Worm (Caenorhabditis elegans) whole organism, mixed stage, embryonic: ENCODE data around the gene sec-3.

Experiments
- M03D4.4 ChIP-seq: sonication (generic microtip); optimal IDR thresholded peaks from 2 replicates; lab custom pipeline; 2017; ENCODE audit warnings: mild to moderate bottlenecking, missing genetic modification characterization, missing compliant biosample characterization
- bed-3 ChIP-seq: fragments of 200-800 bp; sonication (Bioruptor generic); optimal IDR thresholded peaks from 3 replicates; lab custom pipeline; 2018; ENCODE audit warnings: mild to moderate bottlenecking, missing genetic modification characterization, moderate library complexity, missing compliant biosample characterization
- blmp-1 ChIP-seq: fragments of 150-350 bp; optimal IDR thresholded peaks from 2 replicates; lab custom pipeline; 2014; ENCODE audit warnings: missing biosample characterization, missing genetic modification characterization
- ceh-39 ChIP-seq: fragments of 150-350 bp; optimal IDR thresholded peaks from 2 replicates; lab custom pipeline; 2014; ENCODE audit warnings: missing biosample characterization, missing genetic modification characterization
- ceh-83 ChIP-seq: fragments of 200-800 bp; sonication (Bioruptor generic); optimal IDR thresholded peaks from 2 replicates; lab custom pipeline; 2018; ENCODE audit warnings: mild to moderate bottlenecking, missing genetic modification characterization, missing compliant biosample characterization
- ces-1 ChIP-seq: fragments of 150-350 bp; optimal IDR thresholded peaks from 2 replicates; lab custom pipeline; 2014; ENCODE audit warnings: missing biosample characterization, missing genetic modification reagents, missing genetic modification characterization
- drap-1 ChIP-seq: fragments of 200-800 bp; sonication (Bioruptor generic); optimal IDR thresholded peaks from 3 replicates; lab custom pipeline; 2018; ENCODE audit warnings: mild to moderate bottlenecking, missing genetic modification characterization, missing compliant biosample characterization
- elt-1 ChIP-seq: sonication (generic microtip); optimal IDR thresholded peaks from 2 replicates; lab custom pipeline; 2017; ENCODE audit warnings: missing genetic modification characterization, mild to moderate bottlenecking, missing compliant biosample characterization, antibody characterized with exemption, moderate library complexity, borderline replicate concordance; ENCODE audit not compliant: insufficient read depth
- elt-3 ChIP-seq: fragments of 150-350 bp; optimal IDR thresholded peaks from 2 replicates; lab custom pipeline; 2014; ENCODE audit warnings: missing biosample characterization, missing genetic modification characterization
- flh-1 ChIP-seq: fragments of 200-800 bp; sonication (Bioruptor generic); optimal IDR thresholded peaks from 2 replicates; lab custom pipeline; 2018; ENCODE audit warnings: mild to moderate bottlenecking, missing genetic modification characterization, moderate library complexity, missing compliant biosample characterization
- hlh-1 ChIP-seq: fragments of 150-350 bp; optimal IDR thresholded peaks from 2 replicates; lab custom pipeline; 2014; ENCODE audit warnings: missing biosample characterization, missing genetic modification reagents, missing genetic modification characterization
- lin-13 ChIP-seq: fragments of 150-350 bp; optimal IDR thresholded peaks from 2 replicates; lab custom pipeline; 2014; ENCODE audit warnings: missing biosample characterization, missing genetic modification characterization
- lin-32 ChIP-seq: fragments of 200-800 bp; sonication (Bioruptor generic); optimal IDR thresholded peaks from 2 replicates; lab custom pipeline; 2018; ENCODE audit warnings: mild to moderate bottlenecking, missing genetic modification characterization, missing compliant biosample characterization
- lsy-2 ChIP-seq: fragments of 150-350 bp; optimal IDR thresholded peaks from 2 replicates; lab custom pipeline; 2014; ENCODE audit warnings: missing biosample characterization, missing genetic modification characterization
- mab-5 ChIP-seq: fragments of 150-350 bp; optimal IDR thresholded peaks from 2 replicates; lab custom pipeline; 2014; ENCODE audit warnings: missing biosample characterization, missing genetic modification characterization
- mep-1 ChIP-seq: fragments of 150-350 bp; optimal IDR thresholded peaks from 2 replicates; lab custom pipeline; 2017; ENCODE audit warnings: missing biosample characterization, missing genetic modification reagents, missing genetic modification characterization, inconsistent platforms
- nhr-12 ChIP-seq: fragments of 150-350 bp; optimal IDR thresholded peaks from 2 replicates; lab custom pipeline; 2014; ENCODE audit warnings: missing biosample characterization, missing genetic modification characterization
- nhr-2 ChIP-seq: fragments of 150-350 bp; optimal IDR thresholded peaks from 2 replicates; lab custom pipeline; 2014; ENCODE audit warnings: missing biosample characterization, missing genetic modification characterization
- nhr-237 ChIP-seq: fragments of 150-350 bp; optimal IDR thresholded peaks from 2 replicates; lab custom pipeline; 2014; ENCODE audit warnings: missing biosample characterization, missing genetic modification characterization
- nhr-28 ChIP-seq: fragments of 150-350 bp; optimal IDR thresholded peaks from 2 replicates; lab custom pipeline; 2014; ENCODE audit warnings: missing biosample characterization, missing genetic modification characterization
- nhr-76 ChIP-seq: sonication (generic microtip); optimal IDR thresholded peaks from 2 replicates; lab custom pipeline; 2017; ENCODE audit warnings: missing biosample characterization, missing genetic modification characterization
- pha-4 ChIP-seq: fragments of 150-350 bp; optimal IDR thresholded peaks from 2 replicates; lab custom pipeline; 2018; ENCODE audit warnings: missing biosample characterization, missing genetic modification reagents, missing genetic modification characterization
- sem-2 ChIP-seq: fragments of 200-800 bp; sonication (Bioruptor generic); optimal IDR thresholded peaks from 2 replicates; lab custom pipeline; 2018; ENCODE audit warnings: mild to moderate bottlenecking, missing genetic modification characterization, missing compliant biosample characterization
- snpc-4 ChIP-seq: fragments of 150-350 bp; optimal IDR thresholded peaks from 2 replicates; lab custom pipeline; 2014; ENCODE audit warnings: missing biosample characterization, missing genetic modification characterization
- sptf-1 ChIP-seq: sonication (generic microtip); optimal IDR thresholded peaks from 2 replicates; lab custom pipeline; 2017; ENCODE audit warnings: mild to moderate bottlenecking, missing genetic modification characterization, moderate library complexity, missing compliant biosample characterization
- tbx-8 ChIP-seq: fragments of 200-800 bp; sonication (Bioruptor generic); optimal IDR thresholded peaks from 2 replicates; lab custom pipeline; 2018; ENCODE audit warnings: mild to moderate bottlenecking, missing genetic modification characterization, moderate library complexity, missing compliant biosample characterization
- unc-120 ChIP-seq: sonication (generic microtip); optimal IDR thresholded peaks from 2 replicates; lab custom pipeline; 2017; ENCODE audit warnings: missing genetic modification characterization, missing compliant biosample characterization; ENCODE audit not compliant: poor library complexity, severe bottlenecking
- unc-39 ChIP-seq: fragments of 150-350 bp; optimal IDR thresholded peaks from 2 replicates; lab custom pipeline; 2014; ENCODE audit warnings: missing biosample characterization, missing genetic modification characterization
- unc-62 ChIP-seq: fragments of 150-350 bp; optimal IDR thresholded peaks from 2 replicates; lab custom pipeline; 2014; ENCODE audit warnings: missing biosample characterization, missing genetic modification reagents, missing genetic modification characterization
- zip-8 ChIP-seq: fragments of 150-350 bp; optimal IDR thresholded peaks from 2 replicates; lab custom pipeline; 2014; ENCODE audit warnings: missing biosample characterization, missing genetic modification characterization
- ztf-11 ChIP-seq: fragments of 150-350 bp; optimal IDR thresholded peaks from 2 replicates; lab custom pipeline; 2014; ENCODE audit warnings: missing biosample characterization, missing genetic modification characterization

Gene sec-3

ce11 chrX:3054802-3055201 lies 44.9 kb downstream of the sec-3 start, which contains the start of gene twk-26:
TSS of gene twk-26 (minus strand) at chrX:3054824.
- TF ChIP-seq bed-3 (GFP tag; lab: Kevin White, UChicago) (no peak), zip-8 (tag; lab: Kevin White, UChicago) (no peak), pha-4 (tag; lab: Kevin White, UChicago) (no peak), hlh-1 (no peak), lin-32 (GFP tag; lab: Kevin White, UChicago) (no peak), unc-39 (no peak), drap-1 (GFP tag; lab: Kevin White, UChicago) (no peak), ces-1 (GFP tag; lab: Kevin White, UChicago) (no peak), M03D4.4 (tag; lab: Kevin White, UChicago) (no peak), lin-13 (tag; lab: Kevin White, UChicago) (no peak), nhr-237 (tag; lab: Kevin White, UChicago) (no peak), tbx-8 (GFP tag; lab: Kevin White, UChicago) (no peak), ceh-83 (GFP tag; lab: Kevin White, UChicago) (no peak), ztf-11 (tag; lab: Kevin White, UChicago) (no peak), flh-1 (GFP tag; lab: Kevin White, UChicago) (no peak), nhr-76 (tag; lab: Kevin White, UChicago) (no peak)

ce11 chrX:3054394-3054793 lies 45.3 kb downstream of the sec-3 start:
- TF ChIP-seq mep-1 (tag; lab: Kevin White, UChicago): no peak
- TF ChIP-seq nhr-12 (tag; lab: Kevin White, UChicago): no peak
- TF ChIP-seq sptf-1: no peak
- no peak for TF ChIP-seq flh-1 (GFP tag; lab: Kevin White, UChicago)
- no peak for TF ChIP-seq lsy-2 (tag; lab: Kevin White, UChicago)
- no peak for TF ChIP-seq lin-32 (GFP tag; lab: Kevin White, UChicago)
- TF ChIP-seq blmp-1: no peak
- no peak for TF ChIP-seq elt-1 (tag; lab: Kevin White, UChicago)
- TF ChIP-seq unc-62: no peak
- no peak for TF ChIP-seq sem-2 (GFP tag; lab: Kevin White, UChicago)
- no peak for TF ChIP-seq zip-8 (tag; lab: Kevin White, UChicago)
- TF ChIP-seq pha-4 (tag; lab: Kevin White, UChicago): no peak
- TF ChIP-seq bed-3 (GFP tag; lab: Kevin White, UChicago): no peak
- no peak for TF ChIP-seq elt-3 (tag; lab: Kevin White, UChicago)
- no peak for TF ChIP-seq lin-13 (tag; lab: Kevin White, UChicago)
- TF ChIP-seq tbx-8 (GFP tag; lab: Kevin White, UChicago): no peak
- TF ChIP-seq ceh-39: no peak
- no peak for TF ChIP-seq nhr-28 (tag; lab: Kevin White, UChicago)
- no peak for TF ChIP-seq snpc-4 (tag; lab: Kevin White, UChicago)

- TF ChIP-seq lin-32 (GFP tag; lab: Kevin White, UChicago): no peak
- no peak for TF ChIP-seq zip-8 (tag; lab: Kevin White, UChicago)
- TF ChIP-seq lsy-2 (tag; lab: Kevin White, UChicago): no peak
- TF ChIP-seq nhr-2 (tag; lab: Kevin White, UChicago): no peak
- TF ChIP-seq ces-1 (GFP tag; lab: Kevin White, UChicago): peak; percentile 26
Observed at ce11 chrX:3051315-3051993, 48.2 kb downstream of the sec-3 start.

- no peak for TF ChIP-seq mab-5 (tag; lab: Kevin White, UChicago)
- TF ChIP-seq unc-120: no peak
- TF ChIP-seq elt-1 (tag; lab: Kevin White, UChicago): no peak
- TF ChIP-seq blmp-1: no peak
- peak; percentile 85 for TF ChIP-seq ces-1 (GFP tag; lab: Kevin White, UChicago)
- peak; percentile 36 for TF ChIP-seq unc-62
Observed at ce11 chrX:3049233-3049632, 50.4 kb downstream of the sec-3 start.

ce11 chrX:3048696-3049095 lies 51.0 kb downstream of the sec-3 start:
- TF ChIP-seq ztf-11 (tag; lab: Kevin White, UChicago) (no peak), nhr-12 (tag; lab: Kevin White, UChicago) (no peak), elt-3 (tag; lab: Kevin White, UChicago) (no peak), snpc-4 (tag; lab: Kevin White, UChicago) (no peak)
